Worm (Caenorhabditis elegans): ENCODE results near the gene hyl-2.

ce11 chrX:4700083-4700482 is 822 bp upstream of the hyl-2 start:
- TF ChIP-seq mep-1 (tag; optimal IDR thresholded peaks at IDR 0.05) (no peak), ces-1 (GFP tag; optimal IDR thresholded peaks at IDR 0.05) (no peak), nhr-237 (tag; optimal IDR thresholded peaks at IDR 0.05) (no peak), lin-13 (tag; optimal IDR thresholded peaks at IDR 0.05) (no peak), nhr-28 (tag; optimal IDR thresholded peaks at IDR 0.05) (no peak), mls-2 (tag; optimal IDR thresholded peaks at IDR 0.05) (no peak)
